Worm (Caenorhabditis elegans) whole organism, L1 larva: ENCODE measurements around the gene rpl-26.

Experiments used
- C16A3.4 ChIP-seq: fragments of 150-350 bp; optimal IDR thresholded peaks from 2 replicates; lab custom pipeline; 2014; ENCODE audit warnings: missing biosample characterization, missing genetic modification characterization
- C34B4.2 ChIP-seq: sonication (generic microtip); optimal IDR thresholded peaks from 2 replicates; lab custom pipeline; 2017; ENCODE audit warnings: mild to moderate bottlenecking, missing genetic modification characterization, missing compliant biosample characterization
- Y116A8C.19 ChIP-seq: sonication (generic microtip); optimal IDR thresholded peaks from 2 replicates; lab custom pipeline; 2016; ENCODE audit warnings: missing compliant biosample characterization, missing genetic modification characterization, borderline replicate concordance
- ceh-8 ChIP-seq: fragments of 200-800 bp; sonication (Bioruptor generic); optimal IDR thresholded peaks from 2 replicates; lab custom pipeline; 2018; ENCODE audit warnings: mild to moderate bottlenecking, missing genetic modification characterization, moderate library complexity, missing compliant biosample characterization
- ceh-88 ChIP-seq: fragments of 200-800 bp; sonication (Bioruptor generic); IDR thresholded peaks from 2 replicates; pipeline ENCODE4 v1.3.6; 2022; ENCODE audit warnings: missing genetic modification characterization, missing compliant biosample characterization
- ces-1 ChIP-seq: fragments of 150-350 bp; optimal IDR thresholded peaks from 2 replicates; lab custom pipeline; 2014; ENCODE audit warnings: missing biosample characterization, missing genetic modification reagents, missing genetic modification characterization
- dpl-1 ChIP-seq, 3 experiments: fragments of 150-350 bp in 2 of 3; sonication (generic microtip) in 1 of 3; optimal IDR thresholded peaks; 2 replicates each; lab custom pipeline; 2014 to 2017; ENCODE audit warnings: missing biosample characterization in 3 of 3, missing genetic modification characterization in 3 of 3, missing genetic modification reagents in 3 of 3
- dsc-1 ChIP-seq: sonication (generic microtip); optimal IDR thresholded peaks from 2 replicates; lab custom pipeline; 2016; ENCODE audit warnings: mild to moderate bottlenecking, missing genetic modification characterization, missing compliant biosample characterization
- efl-1 ChIP-seq, 4 experiments: fragments of 150-350 bp; optimal IDR thresholded peaks in 3 of 4; peaks in 1 of 4; 1 replicate in 1 of 4; 2 replicates in 3 of 4; lab custom pipeline; 2014; ENCODE audit warnings: missing biosample characterization in 2 of 4, missing genetic modification characterization in 2 of 4, missing genetic modification reagents in 2 of 4
- elt-2 ChIP-seq: sonication (generic microtip); optimal IDR thresholded peaks from 2 replicates; lab custom pipeline; 2016; ENCODE audit warnings: missing genetic modification characterization, mild to moderate bottlenecking, inconsistent platforms, missing compliant biosample characterization, missing genetic modification reagents
- hpl-2 ChIP-seq: fragments of 150-350 bp; optimal IDR thresholded peaks from 2 replicates; lab custom pipeline; 2014; ENCODE audit warnings: missing biosample characterization, missing genetic modification reagents, missing genetic modification characterization
- isw-1 ChIP-seq: fragments of 200-800 bp; sonication (Bioruptor generic); IDR thresholded peaks from 2 replicates; pipeline ENCODE4 v1.3.6; 2022; ENCODE audit warnings: missing genetic modification characterization, missing compliant biosample characterization
- jun-1 ChIP-seq: fragments of 150-350 bp; optimal IDR thresholded peaks from 2 replicates; lab custom pipeline; 2014; ENCODE audit warnings: missing biosample characterization, missing genetic modification reagents, missing genetic modification characterization
- lin-14 ChIP-seq: fragments of 200-800 bp; sonication (Bioruptor generic); optimal IDR thresholded peaks from 2 replicates; lab custom pipeline; 2018; ENCODE audit warnings: mild to moderate bottlenecking, missing genetic modification characterization, moderate library complexity, missing compliant biosample characterization
- lin-15B ChIP-seq: fragments of 150-350 bp; sonication (generic microtip); optimal IDR thresholded peaks from 3 replicates; lab custom pipeline; 2014; ENCODE audit warnings: missing biosample characterization, missing genetic modification characterization
- lin-35 ChIP-seq, 2 experiments: fragments of 150-350 bp; optimal IDR thresholded peaks; 2 replicates each; lab custom pipeline; 2014; ENCODE audit warnings: missing biosample characterization in 2 of 2, missing genetic modification characterization in 2 of 2, missing genetic modification reagents in 2 of 2
- lin-39 ChIP-seq: fragments of 150-350 bp; optimal IDR thresholded peaks from 2 replicates; lab custom pipeline; 2014; ENCODE audit warnings: missing biosample characterization, missing genetic modification reagents, missing genetic modification characterization
- lir-3 ChIP-seq: sonication (generic microtip); optimal IDR thresholded peaks from 2 replicates; lab custom pipeline; 2016; ENCODE audit warnings: mild to moderate bottlenecking, missing genetic modification characterization, moderate library complexity, missing compliant biosample characterization; ENCODE audit not compliant: poor library complexity
- lsy-2 ChIP-seq, 2 experiments: fragments of 150-350 bp; optimal IDR thresholded peaks; 2 replicates each; lab custom pipeline; 2014; ENCODE audit warnings: missing biosample characterization in 2 of 2, missing genetic modification characterization in 2 of 2
- mdl-1 ChIP-seq, 2 experiments: fragments of 150-350 bp; optimal IDR thresholded peaks; 2 replicates each; lab custom pipeline; 2014 to 2017; ENCODE audit warnings: missing biosample characterization in 2 of 2, missing genetic modification characterization in 2 of 2, inconsistent platforms in 1 of 2
- nhr-20 ChIP-seq: sonication (generic microtip); optimal IDR thresholded peaks from 2 replicates; lab custom pipeline; 2016; ENCODE audit warnings: mild to moderate bottlenecking, missing genetic modification characterization, missing compliant biosample characterization
- nhr-28 ChIP-seq: fragments of 150-350 bp; optimal IDR thresholded peaks from 2 replicates; lab custom pipeline; 2014; ENCODE audit warnings: missing biosample characterization, missing genetic modification characterization
- nhr-47 ChIP-seq: sonication (generic microtip); optimal IDR thresholded peaks from 2 replicates; lab custom pipeline; 2016; ENCODE audit warnings: mild to moderate bottlenecking, missing genetic modification characterization, moderate library complexity, missing compliant biosample characterization
- nhr-71 ChIP-seq: sonication (generic microtip); optimal IDR thresholded peaks from 2 replicates; lab custom pipeline; 2016; ENCODE audit warnings: mild to moderate bottlenecking, missing genetic modification characterization, moderate library complexity, missing compliant biosample characterization
- nhr-77 ChIP-seq: fragments of 150-350 bp; optimal IDR thresholded peaks from 2 replicates; lab custom pipeline; 2014; ENCODE audit warnings: missing biosample characterization, missing genetic modification characterization
- nhr-84 ChIP-seq: sonication (generic microtip); optimal IDR thresholded peaks from 2 replicates; lab custom pipeline; 2017; ENCODE audit warnings: missing biosample characterization, missing genetic modification characterization
- nhr-85 ChIP-seq: sonication (generic microtip); peaks from one replicate; lab custom pipeline; 2016; ENCODE audit warnings: missing genetic modification characterization, inconsistent platforms, missing compliant biosample characterization
- nhr-90 ChIP-seq: sonication (generic microtip); optimal IDR thresholded peaks from 2 replicates; lab custom pipeline; 2016; ENCODE audit warnings: mild to moderate bottlenecking, missing genetic modification characterization, missing compliant biosample characterization; ENCODE audit not compliant: poor library complexity
- pag-3 ChIP-seq: sonication (generic microtip); optimal IDR thresholded peaks from 2 replicates; lab custom pipeline; 2017; ENCODE audit warnings: missing genetic modification characterization, mild to moderate bottlenecking, missing compliant biosample characterization, antibody characterized with exemption, borderline replicate concordance; ENCODE audit not compliant: insufficient read depth
- rnt-1 ChIP-seq: sonication (generic microtip); optimal IDR thresholded peaks from 2 replicates; lab custom pipeline; 2016; ENCODE audit warnings: mild to moderate bottlenecking, missing genetic modification characterization, moderate library complexity, missing compliant biosample characterization
- skn-1 ChIP-seq: fragments of 150-350 bp; optimal IDR thresholded peaks from 2 replicates; lab custom pipeline; 2014; ENCODE audit warnings: missing biosample characterization, missing genetic modification characterization
- snpc-4 ChIP-seq: fragments of 150-350 bp; optimal IDR thresholded peaks from 2 replicates; lab custom pipeline; 2014; ENCODE audit warnings: missing biosample characterization, missing genetic modification characterization
- snu-23 ChIP-seq: sonication (generic microtip); optimal IDR thresholded peaks from 2 replicates; lab custom pipeline; 2016; ENCODE audit warnings: missing genetic modification characterization, missing compliant biosample characterization
- sptf-1 ChIP-seq: fragments of 150-350 bp; optimal IDR thresholded peaks from 2 replicates; lab custom pipeline; 2014; ENCODE audit warnings: missing biosample characterization, missing genetic modification characterization
- tbx-2 ChIP-seq: sonication (generic microtip); optimal IDR thresholded peaks from 2 replicates; lab custom pipeline; 2016; ENCODE audit warnings: missing genetic modification characterization, missing compliant biosample characterization
- unc-86 ChIP-seq: sonication (generic microtip); optimal IDR thresholded peaks from 2 replicates; lab custom pipeline; 2016; ENCODE audit warnings: missing genetic modification characterization, missing compliant biosample characterization
- unc-98 ChIP-seq: fragments of 200-800 bp; sonication (Bioruptor generic); IDR thresholded peaks from 2 replicates; pipeline ENCODE4 v1.3.6; 2022; ENCODE audit warnings: missing genetic modification characterization, missing compliant biosample characterization
- vab-15 ChIP-seq: sonication (generic microtip); optimal IDR thresholded peaks from 2 replicates; lab custom pipeline; 2017; ENCODE audit warnings: missing genotype, mild to moderate bottlenecking, missing genetic modification characterization, missing compliant biosample characterization
- zag-1 ChIP-seq: fragments of 150-350 bp; optimal IDR thresholded peaks from 2 replicates; lab custom pipeline; 2014; ENCODE audit warnings: missing biosample characterization, missing genetic modification characterization
- zip-4 ChIP-seq: fragments of 200-800 bp; sonication (Bioruptor generic); optimal IDR thresholded peaks from 2 replicates; lab custom pipeline; 2018; ENCODE audit warnings: mild to moderate bottlenecking, missing genetic modification characterization, moderate library complexity, missing compliant biosample characterization
- ztf-11 ChIP-seq, 2 experiments: sonication (generic microtip); optimal IDR thresholded peaks; 2 replicates each; lab custom pipeline; 2016 to 2017; ENCODE audit warnings: missing genetic modification characterization in 2 of 2, missing biosample characterization in 1 of 2, missing compliant biosample characterization in 1 of 2

rpl-26 gene

ce11 chrII:8589227-8589626 lies 13.4 kb upstream of the rpl-26 start:
- TF ChIP-seq nhr-90 (no peak), unc-98 (GFP tag; lab: Robert Waterston, UW) (no peak), mdl-1 (tag; optimal IDR thresholded peaks at IDR 0.05; lab: Kevin White, UChicago) (no peak), lsy-2 (tag; optimal IDR thresholded peaks at IDR 0.05; lab: Kevin White, UChicago) (peak in 1 of 2 experiments; percentile 16), ces-1 (peak; percentile 51), dsc-1 (tag; lab: Kevin White, UChicago) (peak; percentile 72), zip-4 (GFP tag; lab: Kevin White, UChicago) (no peak), elt-2 (tag; lab: Kevin White, UChicago) (no peak), C16A3.4 (tag; lab: Kevin White, UChicago) (no peak), nhr-77 (tag; lab: Kevin White, UChicago) (no peak), zag-1 (tag; lab: Kevin White, UChicago) (peak; percentile 52), nhr-28 (tag; lab: Kevin White, UChicago) (no peak), rnt-1 (tag; lab: Kevin White, UChicago) (no peak), hpl-2 (GFP tag; lab: Kevin White, UChicago) (no peak), ceh-8 (GFP tag; lab: Kevin White, UChicago) (peak; percentile 77), ceh-88 (GFP tag; lab: Robert Waterston, UW) (no peak), efl-1 (optimal IDR thresholded peaks at IDR 0.05; lab: Kevin White, UChicago) (no peak), efl-1 (GFP tag; optimal IDR thresholded peaks at IDR 0.05 in 1 of 2; lab: Kevin White, UChicago) (no peak), lin-14 (GFP tag; lab: Kevin White, UChicago) (peak; percentile 88), Y116A8C.19 (tag; lab: Kevin White, UChicago) (no peak), lin-35 (GFP tag; optimal IDR thresholded peaks at IDR 0.05; lab: Kevin White, UChicago) (peak in 1 of 2 experiments; percentile 10), nhr-85 (tag; lab: Kevin White, UChicago) (no peak), lin-15B (tag; lab: Kevin White, UChicago) (no peak), unc-86 (peak; percentile 51), nhr-71 (tag; lab: Kevin White, UChicago) (peak; percentile 57)

- TF ChIP-seq jun-1 (tag; lab: Kevin White, UChicago) (no peak), dpl-1 (GFP tag; optimal IDR thresholded peaks at IDR 0.05; lab: Kevin White, UChicago) (no peak), lir-3 (no peak), nhr-84 (tag; lab: Kevin White, UChicago) (no peak), sptf-1 (no peak), nhr-71 (tag; lab: Kevin White, UChicago) (no peak), lin-39 (tag; lab: Kevin White, UChicago) (no peak), ztf-11 (tag; optimal IDR thresholded peaks at IDR 0.05; lab: Kevin White, UChicago) (no peak), pag-3 (no peak), tbx-2 (no peak), efl-1 (optimal IDR thresholded peaks at IDR 0.05; lab: Kevin White, UChicago) (no peak), efl-1 (GFP tag; optimal IDR thresholded peaks at IDR 0.05 in 1 of 2; lab: Kevin White, UChicago) (no peak), skn-1 (no peak), vab-15 (no peak), dsc-1 (tag; lab: Kevin White, UChicago) (no peak)
Measured at ce11 chrII:8590684-8591083, 11.9 kb upstream of the rpl-26 start, which contains the start of gene aptf-4. Gene aptf-4 (plus strand): TSS chrII:8590984.

DNA sequence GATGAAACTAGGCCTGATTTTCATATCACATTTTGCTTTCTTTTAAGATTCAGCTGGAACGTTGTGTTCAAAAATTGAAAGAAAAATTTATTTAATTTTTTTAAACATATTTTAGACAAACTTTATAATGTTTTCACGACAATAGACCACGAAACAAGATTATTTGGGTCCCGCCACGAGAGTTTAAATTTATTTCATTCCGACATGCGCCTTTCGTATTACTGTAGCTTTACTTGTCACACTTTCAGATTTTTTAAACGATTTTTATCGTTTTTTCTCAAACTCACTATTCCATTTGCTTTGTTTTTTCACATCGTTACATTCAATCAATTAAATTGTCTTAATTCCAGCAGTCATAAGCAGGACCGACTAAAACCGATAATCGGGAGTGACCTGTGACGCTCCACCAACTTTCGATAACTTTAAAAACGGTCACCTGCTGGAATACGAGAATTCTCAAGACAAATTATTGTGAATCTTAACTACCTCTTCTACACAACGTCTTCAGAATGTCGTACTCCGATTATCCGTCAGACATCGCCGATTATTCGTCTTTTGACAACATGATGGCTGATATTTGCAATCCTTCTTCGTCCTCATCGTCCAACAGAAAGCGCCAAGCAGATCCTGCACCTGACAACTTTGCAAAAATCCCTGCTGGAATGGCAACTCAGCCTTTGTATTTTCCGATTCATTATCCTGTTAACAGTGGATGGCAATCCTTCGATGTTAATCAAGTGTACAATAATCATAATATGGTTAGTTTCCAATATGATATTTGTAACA lies 8.6 kb upstream of the rpl-26 start, which contains the start of gene aptf-3:
Gene aptf-3, plus strand, starts transcription at position 351 of the 786 bp plus-strand sequence.
- TF ChIP-seq Y116A8C.19 (tag; lab: Kevin White, UChicago) = no peak
- TF ChIP-seq nhr-28 (tag; lab: Kevin White, UChicago) = no peak
- TF ChIP-seq snpc-4 (tag; lab: Kevin White, UChicago) = no peak
- no peak for TF ChIP-seq isw-1
- no peak for TF ChIP-seq nhr-47 (tag; lab: Kevin White, UChicago)
- no peak for TF ChIP-seq nhr-71 (tag; lab: Kevin White, UChicago)
- TF ChIP-seq snu-23 = no peak
- TF ChIP-seq C34B4.2 (tag; lab: Kevin White, UChicago) = no peak
- TF ChIP-seq nhr-20 (tag; lab: Kevin White, UChicago) = no peak
